Worm (Caenorhabditis elegans) whole organism, late embryonic: ENCODE results near the gene warf-1.

Source experiments
- ceh-24 ChIP-seq: sonication (generic microtip); optimal IDR thresholded peaks from 2 replicates; lab custom pipeline; 2016; ENCODE audit warnings: mild to moderate bottlenecking, missing genetic modification characterization, missing compliant biosample characterization
- lin-11 ChIP-seq: fragments of 200-800 bp; sonication (Bioruptor generic); optimal IDR thresholded peaks from 2 replicates; lab custom pipeline; 2018; ENCODE audit warnings: mild to moderate bottlenecking, missing genetic modification characterization, missing compliant biosample characterization
- nfya-1 ChIP-seq: sonication (generic microtip); optimal IDR thresholded peaks from 2 replicates; lab custom pipeline; 2017; ENCODE audit warnings: missing genetic modification characterization, mild to moderate bottlenecking, missing compliant biosample characterization, antibody characterized with exemption, moderate library complexity
- pag-3 ChIP-seq: sonication (generic microtip); optimal IDR thresholded peaks from 2 replicates; lab custom pipeline; 2016; ENCODE audit warnings: missing compliant biosample characterization, missing genetic modification characterization, borderline replicate concordance
- pha-4 ChIP-seq: fragments of 150-350 bp; optimal IDR thresholded peaks from 2 replicates; lab custom pipeline; 2018; ENCODE audit warnings: missing biosample characterization, missing genetic modification reagents, missing genetic modification characterization
- sox-4 ChIP-seq: sonication (generic microtip); optimal IDR thresholded peaks from 2 replicates; lab custom pipeline; 2017; ENCODE audit warnings: mild to moderate bottlenecking, missing genetic modification characterization, inconsistent platforms, missing compliant biosample characterization
- unc-86 ChIP-seq: sonication (generic microtip); optimal IDR thresholded peaks from 2 replicates; lab custom pipeline; 2016; ENCODE audit warnings: missing genetic modification characterization, missing compliant biosample characterization

- TF ChIP-seq sox-4 (tag; lab: Kevin White, UChicago) (no peak), pha-4 (tag; lab: Kevin White, UChicago) (no peak), lin-11 (no peak), ceh-24 (tag; lab: Kevin White, UChicago) (no peak), nfya-1 (tag; lab: Kevin White, UChicago) (no peak), unc-86 (tag; lab: Kevin White, UChicago) (no peak), pag-3 (no peak)
These were observed 26.5 kb upstream of the warf-1 start for ce11 chrIV:7608111-7608510.
